Worm (Caenorhabditis elegans) whole organism, mixed stage, embryonic: Measurements from ENCODE around the gene C27B7.9.

Experiments
- ces-1 ChIP-seq: fragments of 150-350 bp; optimal IDR thresholded peaks from 2 replicates; lab custom pipeline; 2014; ENCODE audit warnings: missing biosample characterization, missing genetic modification reagents, missing genetic modification characterization
- elt-3 ChIP-seq: fragments of 150-350 bp; optimal IDR thresholded peaks from 2 replicates; lab custom pipeline; 2014; ENCODE audit warnings: missing biosample characterization, missing genetic modification characterization
- mab-5 ChIP-seq: fragments of 150-350 bp; optimal IDR thresholded peaks from 2 replicates; lab custom pipeline; 2014; ENCODE audit warnings: missing biosample characterization, missing genetic modification characterization
- nhr-237 ChIP-seq: fragments of 150-350 bp; optimal IDR thresholded peaks from 2 replicates; lab custom pipeline; 2014; ENCODE audit warnings: missing biosample characterization, missing genetic modification characterization
- sem-2 ChIP-seq: fragments of 200-800 bp; sonication (Bioruptor generic); optimal IDR thresholded peaks from 2 replicates; lab custom pipeline; 2018; ENCODE audit warnings: mild to moderate bottlenecking, missing genetic modification characterization, missing compliant biosample characterization
- snpc-4 ChIP-seq: fragments of 150-350 bp; optimal IDR thresholded peaks from 2 replicates; lab custom pipeline; 2014; ENCODE audit warnings: missing biosample characterization, missing genetic modification characterization
- sptf-1 ChIP-seq: sonication (generic microtip); optimal IDR thresholded peaks from 2 replicates; lab custom pipeline; 2017; ENCODE audit warnings: mild to moderate bottlenecking, missing genetic modification characterization, moderate library complexity, missing compliant biosample characterization
- unc-39 ChIP-seq: fragments of 150-350 bp; optimal IDR thresholded peaks from 2 replicates; lab custom pipeline; 2014; ENCODE audit warnings: missing biosample characterization, missing genetic modification characterization
- unc-62 ChIP-seq: fragments of 150-350 bp; optimal IDR thresholded peaks from 2 replicates; lab custom pipeline; 2014; ENCODE audit warnings: missing biosample characterization, missing genetic modification reagents, missing genetic modification characterization
- ztf-11 ChIP-seq: fragments of 150-350 bp; optimal IDR thresholded peaks from 2 replicates; lab custom pipeline; 2014; ENCODE audit warnings: missing biosample characterization, missing genetic modification characterization

- no peak for TF ChIP-seq elt-3
- TF ChIP-seq ztf-11: no peak
- TF ChIP-seq snpc-4: no peak
- no peak for TF ChIP-seq unc-62 (GFP tag; lab: Kevin White, UChicago)
- TF ChIP-seq unc-39 (tag; lab: Kevin White, UChicago): no peak
- TF ChIP-seq nhr-237 (tag; lab: Kevin White, UChicago): no peak
- TF ChIP-seq sem-2: no peak
- TF ChIP-seq sptf-1 (tag; lab: Kevin White, UChicago): no peak
- peak; percentile 77 for TF ChIP-seq ces-1 (GFP tag; lab: Kevin White, UChicago)
- no peak for TF ChIP-seq mab-5 (tag; lab: Kevin White, UChicago)
Observed at ce11 chrIV:8921166-8921565, 5.3 kb upstream of the C27B7.9 start.
